Worm (Caenorhabditis elegans) whole organism, L4 larva: ENCODE results near the gene ZC449.2.

ENCODE experiments used
- D1046.2 ChIP-seq: fragments of 200-800 bp; sonication (Bioruptor generic); IDR thresholded peaks from 2 replicates; pipeline ENCODE4 v1.3.6; 2022; ENCODE audit warnings: missing genetic modification characterization, missing compliant biosample characterization
- F37D6.2 ChIP-seq: sonication (generic microtip); optimal IDR thresholded peaks from 2 replicates; lab custom pipeline; 2016; ENCODE audit warnings: mild to moderate bottlenecking, missing genetic modification characterization, missing compliant biosample characterization
- ama-1 ChIP-seq: fragments of 150-350 bp; optimal IDR thresholded peaks from 2 replicates; lab custom pipeline; 2014; ENCODE audit warnings: inconsistent platforms, mixed read lengths
- fkh-10 ChIP-seq: fragments of 150-350 bp; optimal IDR thresholded peaks from 2 replicates; lab custom pipeline; 2014; ENCODE audit warnings: missing biosample characterization, missing genetic modification reagents, missing genetic modification characterization
- mdt-29 ChIP-seq: fragments of 200-800 bp; sonication (Bioruptor generic); IDR thresholded peaks from 2 replicates; pipeline ENCODE4 v1.3.6; 2022; ENCODE audit warnings: missing genetic modification reagents, missing genetic modification characterization, missing compliant biosample characterization
- nhr-11 ChIP-seq: fragments of 150-350 bp; optimal IDR thresholded peaks from 2 replicates; lab custom pipeline; 2014; ENCODE audit warnings: missing biosample characterization, missing genetic modification characterization
- nhr-28 ChIP-seq: fragments of 150-350 bp; optimal IDR thresholded peaks from 2 replicates; lab custom pipeline; 2014; ENCODE audit warnings: missing biosample characterization, missing genetic modification characterization
- nhr-41 ChIP-seq: fragments of 200-800 bp; sonication (Bioruptor generic); IDR thresholded peaks from 2 replicates; pipeline ENCODE4 v1.3.6; 2022; ENCODE audit warnings: missing genetic modification reagents, missing genetic modification characterization, missing compliant biosample characterization
- pqm-1 ChIP-seq: sonication (generic microtip); optimal IDR thresholded peaks from 2 replicates; lab custom pipeline; 2017; ENCODE audit warnings: missing biosample characterization, missing genetic modification characterization
- snpc-4 ChIP-seq: fragments of 150-350 bp; optimal IDR thresholded peaks from 2 replicates; lab custom pipeline; 2014; ENCODE audit warnings: missing biosample characterization, missing genetic modification characterization
- unc-39 ChIP-seq: sonication (generic microtip); optimal IDR thresholded peaks from 2 replicates; lab custom pipeline; 2017; ENCODE audit warnings: missing biosample characterization, missing genetic modification characterization
- unc-62 ChIP-seq, 3 experiments: fragments of 150-350 bp in 1 of 3; sonication (generic microtip); optimal IDR thresholded peaks in 2 of 3; peaks in 1 of 3; 1 replicate in 1 of 3; 2 replicates in 2 of 3; lab custom pipeline; 2014 to 2017; ENCODE audit warnings: missing biosample characterization in 3 of 3, missing genetic modification characterization in 3 of 3, missing genetic modification reagents in 3 of 3, missing genotype in 1 of 3
- ztf-11 ChIP-seq: fragments of 150-350 bp; optimal IDR thresholded peaks from 2 replicates; lab custom pipeline; 2014; ENCODE audit warnings: missing biosample characterization, missing genetic modification characterization

DNA sequence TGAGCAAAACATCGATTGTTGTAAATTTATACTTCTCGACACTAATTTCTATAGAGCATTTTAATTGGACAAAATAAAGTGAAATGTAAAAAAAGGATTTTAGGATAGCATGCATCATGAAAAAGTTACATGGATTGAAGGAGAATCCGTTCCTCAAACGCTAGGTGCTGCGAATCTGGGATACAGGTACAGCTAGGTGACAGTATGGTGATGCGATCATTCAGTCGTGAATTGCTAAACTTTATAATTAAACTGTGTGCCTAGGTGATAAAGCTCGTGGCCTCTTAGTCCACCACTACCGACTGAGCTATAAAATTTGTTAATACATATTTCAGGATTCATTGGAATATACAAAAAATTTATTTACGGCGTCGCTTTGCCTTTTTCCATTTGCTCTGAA is 45.5 kb downstream of the ZC449.2 start:
- TF ChIP-seq D1046.2 (GFP tag; lab: Robert Waterston, UW) (no peak), snpc-4 (no peak), mdt-29 (GFP tag; lab: Robert Waterston, UW) (no peak), nhr-41 (GFP tag; lab: Robert Waterston, UW) (no peak), unc-62 (GFP tag; optimal IDR thresholded peaks at IDR 0.05 in 1 of 2; lab: Kevin White, UChicago) (no peak), unc-62 (tag; optimal IDR thresholded peaks at IDR 0.05; lab: Kevin White, UChicago) (no peak), nhr-28 (tag; lab: Kevin White, UChicago) (no peak), ama-1 (no peak), F37D6.2 (tag; lab: Kevin White, UChicago) (no peak), ztf-11 (tag; lab: Kevin White, UChicago) (no peak), pqm-1 (no peak), fkh-10 (no peak), nhr-11 (tag; lab: Kevin White, UChicago) (no peak), unc-39 (tag; lab: Kevin White, UChicago) (no peak)
